Worm (Caenorhabditis elegans) whole organism, L4 larva: ENCODE data around the gene asp-3.

Experiments used
- aha-1 ChIP-seq: fragments of 150-350 bp; peaks from one replicate; lab custom pipeline; 2014; ENCODE audit warnings: missing biosample characterization, missing genetic modification characterization
- dve-1 ChIP-seq: sonication (generic microtip); optimal IDR thresholded peaks from 2 replicates; lab custom pipeline; 2017; ENCODE audit warnings: antibody characterized with exemption, mild to moderate bottlenecking, missing genetic modification characterization, missing compliant biosample characterization; ENCODE audit not compliant: insufficient read depth
- egl-27 ChIP-seq: sonication (generic microtip); optimal IDR thresholded peaks from 3 replicates; lab custom pipeline; 2017; ENCODE audit warnings: missing biosample characterization, missing genetic modification reagents, missing genetic modification characterization
- nhr-11 ChIP-seq: fragments of 150-350 bp; optimal IDR thresholded peaks from 2 replicates; lab custom pipeline; 2014; ENCODE audit warnings: missing biosample characterization, missing genetic modification characterization
- pha-4 ChIP-seq, 2 experiments: fragments of 150-350 bp in 1 of 2; fragments of 200-800 bp in 1 of 2; sonication (Bioruptor generic) in 1 of 2; IDR thresholded peaks in 1 of 2; optimal IDR thresholded peaks in 1 of 2; 2 replicates each; pipeline versions ENCODE4 v1.3.6 to Lab custom; 2014 to 2022; ENCODE audit warnings: missing genetic modification characterization in 2 of 2, missing genetic modification reagents in 2 of 2, missing biosample characterization in 1 of 2, missing compliant biosample characterization in 1 of 2
- ztf-11 ChIP-seq: fragments of 150-350 bp; optimal IDR thresholded peaks from 2 replicates; lab custom pipeline; 2014; ENCODE audit warnings: missing biosample characterization, missing genetic modification characterization

- TF ChIP-seq nhr-11 (tag; lab: Kevin White, UChicago): no peak
- peak; percentile 71 for TF ChIP-seq aha-1 (tag; lab: Kevin White, UChicago)
- TF ChIP-seq pha-4 (GFP tag; IDR thresholded peaks at IDR 0.05; lab: Robert Waterston, UW): no peak
- TF ChIP-seq pha-4 (tag; optimal IDR thresholded peaks at IDR 0.05; lab: Kevin White, UChicago): no peak
- TF ChIP-seq egl-27 (tag; lab: Kevin White, UChicago): no peak
- TF ChIP-seq dve-1: no peak
- TF ChIP-seq ztf-11: no peak
Measured at ce11 chrX:6799776-6800175, 8.9 kb downstream of the asp-3 start, which contains the start of gene M03A8.3.
